Worm (Caenorhabditis elegans) whole organism, early embryonic: ENCODE results near the gene F46F5.13.

Experiments used
- ama-1 ChIP-seq: fragments of 150-350 bp; optimal IDR thresholded peaks from 2 replicates; lab custom pipeline; 2014
- ceh-13 ChIP-seq: fragments of 200-800 bp; sonication (Bioruptor generic); optimal IDR thresholded peaks from 2 replicates; lab custom pipeline; 2018; ENCODE audit warnings: mild to moderate bottlenecking, missing genetic modification characterization, missing compliant biosample characterization
- ets-7 ChIP-seq: sonication (generic microtip); optimal IDR thresholded peaks from 2 replicates; lab custom pipeline; 2016; ENCODE audit warnings: missing genotype, missing genetic modification characterization, missing compliant biosample characterization
- flt-1 ChIP-seq: fragments of 200-800 bp; sonication (Bioruptor generic); IDR thresholded peaks from 2 replicates; pipeline ENCODE4 v1.3.6; 2022; ENCODE audit warnings: missing genetic modification characterization, missing compliant biosample characterization
- hmg-4 ChIP-seq: fragments of 200-800 bp; sonication (Bioruptor generic); optimal IDR thresholded peaks from 2 replicates; lab custom pipeline; 2018; ENCODE audit warnings: mild to moderate bottlenecking, missing genetic modification characterization, missing compliant biosample characterization

DNA sequence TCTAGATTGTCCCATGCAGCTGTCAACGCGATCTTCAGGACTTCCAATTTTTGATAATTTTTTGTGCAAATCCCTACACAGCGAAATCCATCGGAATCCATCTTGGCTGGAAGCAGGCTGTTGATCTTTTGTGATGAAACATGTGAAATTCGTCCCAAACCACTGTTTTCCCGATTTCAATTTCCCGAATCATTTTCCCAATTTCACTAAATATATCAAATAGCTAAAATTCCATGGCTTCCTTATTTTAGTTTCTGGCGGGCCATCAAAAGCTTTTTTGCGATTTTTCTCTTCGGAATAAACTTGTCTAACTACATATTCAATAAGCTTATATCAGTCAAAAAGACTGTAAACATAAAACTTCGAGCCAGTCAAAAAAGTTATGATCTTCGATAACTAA is 18.4 kb downstream of the F46F5.13 start, which contains the start of gene F46F5.8:
- TF ChIP-seq ama-1 (lab: Kevin White, UChicago) (no peak), ceh-13 (GFP tag; lab: Kevin White, UChicago) (no peak), hmg-4 (GFP tag; lab: Kevin White, UChicago) (no peak), flt-1 (GFP tag; lab: Robert Waterston, UW) (no peak), ets-7 (no peak)
